Worm (Caenorhabditis elegans) whole organism, midembryonic: ENCODE results near the gene clec-212.

ENCODE experiments used
- cog-1 ChIP-seq: sonication (generic microtip); optimal IDR thresholded peaks from 2 replicates; lab custom pipeline; 2016; ENCODE audit warnings: missing genetic modification characterization, missing compliant biosample characterization
- flt-1 ChIP-seq: fragments of 200-800 bp; sonication (Bioruptor generic); IDR thresholded peaks from 2 replicates; pipeline ENCODE4 v1.3.6; 2022; ENCODE audit warnings: missing genetic modification characterization, missing compliant biosample characterization
- med-1 ChIP-seq: sonication (generic microtip); optimal IDR thresholded peaks from 2 replicates; lab custom pipeline; 2017; ENCODE audit warnings: missing genetic modification characterization, mild to moderate bottlenecking, missing compliant biosample characterization, antibody characterized with exemption, missing genetic modification reagents; ENCODE audit not compliant: insufficient read depth
- tab-1 ChIP-seq: fragments of 200-800 bp; sonication (Bioruptor generic); IDR thresholded peaks from 2 replicates; pipeline ENCODE4 v1.3.6; 2022; ENCODE audit warnings: missing genetic modification characterization, missing compliant biosample characterization
- ztf-23 ChIP-seq: fragments of 200-800 bp; sonication (Bioruptor generic); IDR thresholded peaks from 2 replicates; pipeline ENCODE4 v1.3.6; 2022; ENCODE audit warnings: missing genetic modification reagents, missing genetic modification characterization, missing compliant biosample characterization
- ztf-29 ChIP-seq: fragments of 200-800 bp; sonication (Bioruptor generic); IDR thresholded peaks from 2 replicates; pipeline ENCODE4 v1.3.6; 2022; ENCODE audit warnings: missing genetic modification reagents, missing genetic modification characterization, missing compliant biosample characterization

DNA sequence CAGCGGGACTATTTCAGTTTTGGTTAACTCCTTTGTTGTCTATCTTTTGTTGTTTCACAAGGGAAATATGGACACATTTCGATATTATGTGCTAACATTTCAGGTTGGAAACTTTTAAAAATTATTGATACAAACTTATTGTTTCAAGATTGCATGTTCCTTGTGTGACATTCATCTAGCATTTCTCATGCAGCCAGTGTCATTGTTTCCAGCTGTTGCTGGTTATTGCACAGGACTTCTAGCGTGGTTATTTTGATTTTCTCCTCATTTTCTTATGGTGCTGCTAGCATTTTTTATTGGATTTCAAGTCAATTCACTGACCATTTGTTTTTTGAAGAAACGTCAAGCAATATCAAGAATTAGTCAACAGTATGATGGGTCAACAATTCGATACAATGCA is 14.3 kb downstream of the clec-212 start:
- no peak for TF ChIP-seq ztf-29 (GFP tag; lab: Robert Waterston, UW)
- no peak for TF ChIP-seq ztf-23 (GFP tag; lab: Robert Waterston, UW)
- no peak for TF ChIP-seq tab-1 (GFP tag; lab: Robert Waterston, UW)
- no peak for TF ChIP-seq flt-1 (GFP tag; lab: Robert Waterston, UW)
- no peak for TF ChIP-seq med-1
- no peak for TF ChIP-seq cog-1
